Worm (Caenorhabditis elegans) whole organism, mixed stage, embryonic: ENCODE results near the gene F27D9.2.
A peak's percentile ranks its signal among the peaks of the same experiment; 100 is the strongest.

ENCODE experiments used
- ceh-43 ChIP-seq: fragments of 200-800 bp; sonication (Bioruptor generic); optimal IDR thresholded peaks from 2 replicates; lab custom pipeline; 2018; ENCODE audit warnings: mild to moderate bottlenecking, missing genetic modification characterization, moderate library complexity, missing compliant biosample characterization
- ces-1 ChIP-seq: fragments of 150-350 bp; optimal IDR thresholded peaks from 2 replicates; lab custom pipeline; 2014; ENCODE audit warnings: missing biosample characterization, missing genetic modification reagents, missing genetic modification characterization
- unc-62 ChIP-seq: fragments of 150-350 bp; optimal IDR thresholded peaks from 2 replicates; lab custom pipeline; 2014; ENCODE audit warnings: missing biosample characterization, missing genetic modification reagents, missing genetic modification characterization
- zip-8 ChIP-seq: fragments of 150-350 bp; optimal IDR thresholded peaks from 2 replicates; lab custom pipeline; 2014; ENCODE audit warnings: missing biosample characterization, missing genetic modification characterization
- ztf-11 ChIP-seq: fragments of 150-350 bp; optimal IDR thresholded peaks from 2 replicates; lab custom pipeline; 2014; ENCODE audit warnings: missing biosample characterization, missing genetic modification characterization

DNA sequence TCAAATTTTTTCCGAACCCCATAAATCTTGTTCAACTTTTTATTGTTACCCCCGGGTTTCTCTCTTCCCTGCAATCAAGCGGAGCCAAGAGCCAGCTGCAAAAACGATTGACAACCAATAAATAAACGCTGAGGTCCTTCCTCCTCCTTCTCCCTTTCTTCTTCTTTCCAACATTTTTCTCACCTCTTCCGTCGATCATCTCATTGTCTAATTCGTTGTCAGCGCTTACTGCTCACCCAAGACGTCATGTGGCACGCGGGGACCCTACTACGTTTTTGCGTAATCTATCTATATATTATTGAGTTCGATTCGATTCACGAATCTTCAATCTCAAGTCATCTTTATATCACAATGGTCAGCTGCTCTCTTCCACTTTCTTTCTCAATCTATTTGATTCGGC, 42.7 kb downstream of the F27D9.2 start:
- TF ChIP-seq ceh-43 (GFP tag; lab: Kevin White, UChicago) (no peak), zip-8 (no peak), unc-62 (GFP tag; lab: Kevin White, UChicago) (peak; percentile 91), ztf-11 (tag; lab: Kevin White, UChicago) (no peak), ces-1 (GFP tag; lab: Kevin White, UChicago) (no peak)
